Fruit fly (Drosophila melanogaster) whole organism, embryonic: ENCODE results near the gene CG42578.

Experiments used
- CG1024 ChIP-seq: fragments of 200-800 bp; sonication (Bioruptor generic); IDR thresholded peaks from 2 replicates; pipeline ENCODE4 v1.3.6; 2022; ENCODE audit warnings: missing biosample characterization, missing genetic modification characterization
- CG10267 ChIP-seq: fragments of 200-800 bp; sonication (Bioruptor generic); optimal IDR thresholded peaks from 2 replicates; lab custom pipeline; 2018; ENCODE audit warnings: missing biosample characterization, mild to moderate bottlenecking, missing genetic modification characterization, moderate library complexity
- CG11247 ChIP-seq: fragments of 200-800 bp; sonication (Bioruptor generic); IDR thresholded peaks from 2 replicates; pipeline ENCODE4 v1.3.6; 2022; ENCODE audit warnings: missing biosample characterization, missing genetic modification characterization
- CG12942 ChIP-seq: fragments of 200-800 bp; sonication (Bioruptor generic); optimal IDR thresholded peaks from 3 replicates; lab custom pipeline; 2016; ENCODE audit warnings: missing biosample characterization, missing genetic modification characterization
- CG14014 ChIP-seq: fragments of 200-800 bp; sonication (Bioruptor generic); IDR thresholded peaks from 2 replicates; pipeline ENCODE4 v1.3.6; 2022; ENCODE audit warnings: missing biosample characterization, missing genetic modification characterization
- CG15269 ChIP-seq: fragments of 200-800 bp; sonication (Bioruptor generic); optimal IDR thresholded peaks from 2 replicates; lab custom pipeline; 2018; ENCODE audit warnings: missing biosample characterization, mild to moderate bottlenecking, missing genetic modification characterization, moderate library complexity
- CG16779 ChIP-seq: fragments of 200-800 bp; sonication (Bioruptor generic); IDR thresholded peaks from 2 replicates; pipeline ENCODE4 v1.3.6; 2022; ENCODE audit warnings: missing biosample characterization, missing genetic modification characterization
- CG16815 ChIP-seq: fragments of 200-800 bp; sonication (Bioruptor generic); optimal IDR thresholded peaks from 3 replicates; lab custom pipeline; 2017; ENCODE audit warnings: missing biosample characterization, mild to moderate bottlenecking, missing genetic modification characterization
- CG17328 ChIP-seq: fragments of 200-800 bp; sonication (Bioruptor generic); IDR thresholded peaks from 2 replicates; pipeline ENCODE4 v1.3.6; 2022; ENCODE audit warnings: missing biosample characterization, missing genetic modification characterization
- CG17359 ChIP-seq: fragments of 200-800 bp; sonication (Bioruptor generic); optimal IDR thresholded peaks from 3 replicates; lab custom pipeline; 2018; ENCODE audit warnings: missing biosample characterization, mild to moderate bottlenecking, missing genetic modification characterization, moderate library complexity
- CG17568 ChIP-seq: fragments of 200-800 bp; sonication (Bioruptor generic); optimal IDR thresholded peaks from 2 replicates; lab custom pipeline; 2018; ENCODE audit warnings: missing biosample characterization, mild to moderate bottlenecking, missing genetic modification characterization, moderate library complexity
- CG2202 ChIP-seq: fragments of 200-800 bp; sonication (Bioruptor generic); optimal IDR thresholded peaks from 2 replicates; lab custom pipeline; 2018; ENCODE audit warnings: missing biosample characterization, mild to moderate bottlenecking, missing genetic modification characterization
- CG30020 ChIP-seq: fragments of 200-800 bp; optimal IDR thresholded peaks from 2 replicates; lab custom pipeline; 2019; ENCODE audit warnings: missing biosample characterization, mild to moderate bottlenecking, missing genetic modification characterization, moderate library complexity
- CG31388 ChIP-seq: fragments of 200-800 bp; sonication (Bioruptor generic); optimal IDR thresholded peaks from 2 replicates; lab custom pipeline; 2016; ENCODE audit warnings: missing biosample characterization, missing genetic modification characterization
- CG34422 ChIP-seq: fragments of 200-800 bp; sonication (Bioruptor generic); IDR thresholded peaks from 3 replicates; pipeline ENCODE4 v1.3.6; 2022; ENCODE audit warnings: missing biosample characterization, missing genetic modification characterization
- CG43689 ChIP-seq: fragments of 200-800 bp; sonication (Bioruptor generic); IDR thresholded peaks from 2 replicates; pipeline ENCODE4 v1.3.6; 2022; ENCODE audit warnings: missing biosample characterization, missing genetic modification characterization
- CG7357 ChIP-seq: fragments of 200-800 bp; sonication (Bioruptor generic); IDR thresholded peaks from 3 replicates; pipeline ENCODE4 v1.3.6; 2022; ENCODE audit warnings: missing biosample characterization, missing genetic modification characterization
- CG7839 ChIP-seq: fragments of 200-800 bp; sonication (Bioruptor generic); optimal IDR thresholded peaks from 3 replicates; lab custom pipeline; 2018; ENCODE audit warnings: missing biosample characterization, mild to moderate bottlenecking, missing genetic modification characterization, moderate library complexity
- CG8359 ChIP-seq: fragments of 200-800 bp; sonication (Bioruptor generic); optimal IDR thresholded peaks from 2 replicates; lab custom pipeline; 2017; ENCODE audit warnings: missing biosample characterization, mild to moderate bottlenecking, missing genetic modification characterization, borderline replicate concordance
- GATAe ChIP-seq: fragments of 200-800 bp; sonication (Bioruptor generic); conservative IDR thresholded peaks from 2 replicates; pipeline ENCODE4 v1.3.6; 2022; ENCODE audit warnings: missing biosample characterization, missing genetic modification characterization
- H15 ChIP-seq: fragments of 200-800 bp; sonication (Bioruptor generic); IDR thresholded peaks from 3 replicates; pipeline ENCODE4 v1.3.6; 2022; ENCODE audit warnings: missing biosample characterization, missing genetic modification characterization
- Hey ChIP-seq: fragments of 200-800 bp; sonication (Bioruptor generic); optimal IDR thresholded peaks from 3 replicates; lab custom pipeline; 2018; ENCODE audit warnings: missing biosample characterization, mild to moderate bottlenecking, missing genetic modification characterization
- Hr3 ChIP-seq: fragments of 200-800 bp; sonication (Bioruptor generic); optimal IDR thresholded peaks from 3 replicates; lab custom pipeline; 2016; ENCODE audit warnings: missing biosample characterization, missing genetic modification characterization
- Mes4 ChIP-seq: fragments of 200-800 bp; sonication (Bioruptor generic); optimal IDR thresholded peaks from 2 replicates; lab custom pipeline; 2016; ENCODE audit warnings: missing biosample characterization, missing genetic modification characterization
- Myb ChIP-seq: fragments of 200-800 bp; sonication (Bioruptor generic); optimal IDR thresholded peaks from 2 replicates; lab custom pipeline; 2016; ENCODE audit warnings: missing biosample characterization, missing genetic modification characterization
- NC2α ChIP-seq: fragments of 200-800 bp; sonication (Bioruptor generic); optimal IDR thresholded peaks from 2 replicates; lab custom pipeline; 2016; ENCODE audit warnings: missing biosample characterization, missing genetic modification characterization
- Nf-YA ChIP-seq: fragments of 200-800 bp; sonication (Bioruptor generic); IDR thresholded peaks from 2 replicates; pipeline ENCODE4 v1.3.6; 2022; ENCODE audit warnings: missing biosample characterization, missing genetic modification characterization
- Oaz ChIP-seq: fragments of 200-800 bp; sonication (Bioruptor generic); IDR thresholded peaks from 2 replicates; pipeline ENCODE4 v1.3.6; 2022; ENCODE audit warnings: missing biosample characterization, missing genetic modification characterization
- Usf ChIP-seq: fragments of 200-800 bp; sonication (Bioruptor generic); optimal IDR thresholded peaks from 2 replicates; lab custom pipeline; 2017; ENCODE audit warnings: missing genotype, missing biosample characterization, missing genetic modification characterization
- Vsx1 ChIP-seq: fragments of 200-800 bp; sonication (Bioruptor generic); optimal IDR thresholded peaks from 2 replicates; lab custom pipeline; 2017; ENCODE audit warnings: missing biosample characterization, mild to moderate bottlenecking, missing genetic modification characterization, missing genetic modification reagents
- Xbp1 ChIP-seq: fragments of 200-800 bp; sonication (Bioruptor generic); optimal IDR thresholded peaks from 3 replicates; lab custom pipeline; 2016; ENCODE audit warnings: missing biosample characterization, mild to moderate bottlenecking, missing genetic modification characterization
- ase ChIP-seq: fragments of 200-800 bp; sonication (Bioruptor generic); IDR thresholded peaks from 3 replicates; pipeline ENCODE4 v1.3.6; 2022; ENCODE audit warnings: missing biosample characterization, missing genetic modification characterization
- ato ChIP-seq: fragments of 200-800 bp; sonication (Bioruptor generic); IDR thresholded peaks from 2 replicates; pipeline ENCODE4 v1.3.6; 2022; ENCODE audit warnings: missing biosample characterization, missing genetic modification characterization; ENCODE audit not compliant: partially characterized antibody
- crp ChIP-seq, 2 experiments: fragments of 200-800 bp; sonication (Bioruptor generic); optimal IDR thresholded peaks; 2 replicates in 1 of 2; 3 replicates in 1 of 2; lab custom pipeline; 2017; ENCODE audit warnings: missing biosample characterization in 2 of 2, missing genetic modification characterization in 2 of 2, mild to moderate bottlenecking in 1 of 2, moderate library complexity in 1 of 2
- disco-r ChIP-seq: fragments of 200-800 bp; sonication (Bioruptor generic); optimal IDR thresholded peaks from 2 replicates; lab custom pipeline; 2016; ENCODE audit warnings: missing biosample characterization, missing genetic modification characterization
- en ChIP-seq: fragments of 200-800 bp; sonication (Bioruptor generic); optimal IDR thresholded peaks from 2 replicates; lab custom pipeline; 2016; ENCODE audit warnings: missing biosample characterization, missing genetic modification characterization
- fd102C ChIP-seq: fragments of 200-800 bp; sonication (Bioruptor generic); optimal IDR thresholded peaks from 2 replicates; lab custom pipeline; 2018; ENCODE audit warnings: missing biosample characterization, mild to moderate bottlenecking, missing genetic modification characterization, moderate library complexity
- grn ChIP-seq: fragments of 200-800 bp; sonication (Bioruptor generic); optimal IDR thresholded peaks from 3 replicates; lab custom pipeline; 2017; ENCODE audit warnings: missing biosample characterization, missing genetic modification characterization
- gro ChIP-seq: fragments of 200-800 bp; sonication (Bioruptor generic); optimal IDR thresholded peaks from 2 replicates; lab custom pipeline; 2016; ENCODE audit warnings: missing biosample characterization, missing genetic modification characterization
- hb ChIP-seq: fragments of 200-800 bp; sonication (Bioruptor generic); IDR thresholded peaks from 3 replicates; pipeline ENCODE4 v1.3.6; 2022; ENCODE audit warnings: missing biosample characterization, missing genetic modification characterization; ENCODE audit not compliant: partially characterized antibody
- her ChIP-seq: fragments of 200-800 bp; sonication (Bioruptor generic); optimal IDR thresholded peaks from 2 replicates; lab custom pipeline; 2016; ENCODE audit warnings: missing biosample characterization, missing genetic modification characterization
- ind ChIP-seq: fragments of 200-800 bp; sonication (Bioruptor generic); optimal IDR thresholded peaks from 3 replicates; lab custom pipeline; 2016; ENCODE audit warnings: missing biosample characterization, missing genetic modification characterization
- p53 ChIP-seq: fragments of 200-800 bp; sonication (Bioruptor generic); optimal IDR thresholded peaks from 2 replicates; lab custom pipeline; 2016; ENCODE audit warnings: missing biosample characterization, missing genetic modification characterization
- phol ChIP-seq: fragments of 200-800 bp; sonication (Bioruptor generic); optimal IDR thresholded peaks from 3 replicates; lab custom pipeline; 2018; ENCODE audit warnings: missing biosample characterization, mild to moderate bottlenecking, missing genetic modification characterization, moderate library complexity
- prd ChIP-seq, 3 experiments: fragments of >200 bp in 2 of 3; fragments of 200-800 bp in 1 of 3; sonication (Bioruptor generic) in 1 of 3; optimal IDR thresholded peaks in 2 of 3; IDR thresholded peaks in 1 of 3; 2 replicates in 2 of 3; 3 replicates in 1 of 3; pipeline versions ENCODE4 v1.3.6 to Lab custom; 2017 to 2022; ENCODE audit warnings: missing biosample characterization in 1 of 3, missing genetic modification characterization in 1 of 3
- ranshi ChIP-seq: fragments of 200-800 bp; sonication (Bioruptor generic); IDR thresholded peaks from 2 replicates; pipeline ENCODE4 v1.3.6; 2022; ENCODE audit warnings: missing biosample characterization, missing genetic modification characterization
- sim ChIP-seq: fragments of 200-800 bp; sonication (Bioruptor generic); IDR thresholded peaks from 2 replicates; pipeline ENCODE4 v1.3.6; 2022; ENCODE audit warnings: missing biosample characterization, missing genetic modification characterization
- stc ChIP-seq: fragments of 200-800 bp; sonication (Bioruptor generic); IDR thresholded peaks from 2 replicates; pipeline ENCODE4 v1.3.6; 2022; ENCODE audit warnings: missing biosample characterization, missing genetic modification characterization
- wek ChIP-seq: fragments of 200-800 bp; sonication (Bioruptor generic); optimal IDR thresholded peaks from 3 replicates; lab custom pipeline; 2018; ENCODE audit warnings: missing biosample characterization, mild to moderate bottlenecking, missing genetic modification characterization, moderate library complexity
- zfh2 ChIP-seq: fragments of 200-800 bp; sonication (Bioruptor generic); optimal IDR thresholded peaks from 2 replicates; lab custom pipeline; 2016; ENCODE audit warnings: missing biosample characterization, missing genetic modification characterization

Gene CG42578

DNA sequence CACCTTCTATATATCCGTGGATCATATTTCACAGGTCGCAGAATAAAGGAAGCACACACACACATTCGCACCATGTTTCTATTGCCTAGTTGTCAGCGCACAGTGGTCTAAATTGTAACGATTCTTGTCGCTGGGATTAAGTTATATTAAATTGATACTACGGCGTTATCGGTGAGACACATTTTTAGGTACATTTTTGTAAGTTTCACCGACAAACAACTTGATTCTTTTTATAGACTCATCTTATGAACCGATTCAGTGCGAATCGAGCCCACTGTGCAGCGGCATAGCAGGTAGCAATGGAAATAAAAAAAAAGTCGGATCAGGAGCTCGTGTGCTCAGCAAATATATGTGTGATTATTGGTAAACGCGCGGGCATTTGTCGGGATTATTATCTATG lies 34.2 kb downstream of the CG42578 start (continued):
- TF ChIP-seq Hey (tag; lab: Kevin White, UChicago) (no peak), p53 (GFP tag; lab: Kevin White, UChicago) (no peak), fd102C (GFP tag; lab: Kevin White, UChicago) (peak; percentile 22), ase (GFP tag; lab: Robert Waterston, UW) (no peak), H15 (GFP tag; lab: Robert Waterston, UW) (peak; percentile 51; the same call in 1 of the 3 replicates), hb (no peak), phol (tag; lab: Kevin White, UChicago) (peak; percentile 65), disco-r (peak; percentile 72), ind (GFP tag; lab: Kevin White, UChicago) (peak; percentile 76), Mes4 (GFP tag; lab: Kevin White, UChicago) (peak; percentile 61), CG7357 (GFP tag; lab: Robert Waterston, UW) (peak; percentile 58; the same call in 1 of the 3 replicates), CG17328 (GFP tag; lab: Robert Waterston, UW) (peak; percentile 76), en (peak; percentile 47), gro (GFP tag; lab: Kevin White, UChicago) (peak; percentile 71), CG8359 (peak; percentile 28), CG30020 (no peak), Nf-YA (0 out of 2 replicates have a peak, but pooled peaks have one; percentile 27), grn (no peak), Hr3 (GFP tag; lab: Kevin White, UChicago) (peak; percentile 63), CG34422 (GFP tag; lab: Robert Waterston, UW) (peak; percentile 81), GATAe (GFP tag; lab: Robert Waterston, UW) (no peak), wek (peak; percentile 19), CG43689 (GFP tag; lab: Robert Waterston, UW) (peak; percentile 20; the same call in 1 of the 2 replicates), CG17359 (tag; lab: Kevin White, UChicago) (peak; percentile 75), Oaz (GFP tag; lab: Robert Waterston, UW) (0 out of 2 replicates have a peak, but pooled peaks have one; percentile 31), Xbp1 (GFP tag; lab: Kevin White, UChicago) (peak; percentile 79), Vsx1 (GFP tag; lab: Kevin White, UChicago) (no peak), CG12942 (GFP tag; lab: Kevin White, UChicago) (peak; percentile 63), CG11247 (GFP tag; lab: Robert Waterston, UW) (0 out of 2 replicates have a peak, but pooled peaks have one; percentile 12), CG1024 (0 out of 2 replicates have a peak, but pooled peaks have one; percentile 16), CG2202 (peak; percentile 46), CG7839 (peak; percentile 82), crp (GFP tag; optimal IDR thresholded peaks at IDR 0.05; lab: Kevin White, UChicago) (no peak), zfh2 (GFP tag; lab: Kevin White, UChicago) (peak; percentile 77), ranshi (GFP tag; lab: Robert Waterston, UW) (peak; percentile 81), CG15269 (tag; lab: Kevin White, UChicago) (peak; percentile 80), Myb (GFP tag; lab: Kevin White, UChicago) (peak; percentile 49), NC2α (GFP tag; lab: Kevin White, UChicago) (peak; percentile 38), Usf (GFP tag; lab: Kevin White, UChicago) (peak; percentile 16), stc (GFP tag; lab: Robert Waterston, UW) (peak; percentile 15; the same call in 1 of the 2 replicates), CG16815 (GFP tag; lab: Kevin White, UChicago) (peak; percentile 61), prd (optimal IDR thresholded peaks at IDR 0.05; lab: Kevin White, UChicago) (no peak), prd (GFP tag; IDR thresholded peaks at IDR 0.05; lab: Robert Waterston, UW) (peak; percentile 66), CG10267 (tag; lab: Kevin White, UChicago) (no peak), CG14014 (GFP tag; lab: Robert Waterston, UW) (peak; percentile 81), CG16779 (GFP tag; lab: Robert Waterston, UW) (no peak), CG17568 (GFP tag; lab: Kevin White, UChicago) (no peak), ato (no peak), her (peak; percentile 65), sim (GFP tag; lab: Robert Waterston, UW) (0 out of 2 replicates have a peak, but pooled peaks have one; percentile 10), CG31388 (GFP tag; lab: Kevin White, UChicago) (peak; percentile 3)
